Worm (Caenorhabditis elegans) whole organism, L3 larva: ENCODE data around the gene ins-5.

Source experiments
- ceh-82 ChIP-seq: fragments of 150-350 bp; optimal IDR thresholded peaks from 2 replicates; lab custom pipeline; 2014; ENCODE audit warnings: missing biosample characterization, missing genetic modification characterization
- ceh-9 ChIP-seq: sonication (generic microtip); optimal IDR thresholded peaks from 2 replicates; lab custom pipeline; 2018; ENCODE audit warnings: missing biosample characterization, missing genetic modification characterization
- elt-2 ChIP-seq: sonication (generic microtip); optimal IDR thresholded peaks from 2 replicates; lab custom pipeline; 2016; ENCODE audit warnings: missing genetic modification reagents, mild to moderate bottlenecking, missing genetic modification characterization, missing compliant biosample characterization
- lin-15B ChIP-seq: fragments of 150-350 bp; optimal IDR thresholded peaks from 2 replicates; lab custom pipeline; 2014; ENCODE audit warnings: missing biosample characterization, missing genetic modification characterization
- nhr-12 ChIP-seq: fragments of 150-350 bp; optimal IDR thresholded peaks from 2 replicates; lab custom pipeline; 2014; ENCODE audit warnings: missing biosample characterization, missing genetic modification characterization
- ztf-11 ChIP-seq: fragments of 150-350 bp; optimal IDR thresholded peaks from 2 replicates; lab custom pipeline; 2014; ENCODE audit warnings: missing biosample characterization, missing genetic modification characterization

DNA sequence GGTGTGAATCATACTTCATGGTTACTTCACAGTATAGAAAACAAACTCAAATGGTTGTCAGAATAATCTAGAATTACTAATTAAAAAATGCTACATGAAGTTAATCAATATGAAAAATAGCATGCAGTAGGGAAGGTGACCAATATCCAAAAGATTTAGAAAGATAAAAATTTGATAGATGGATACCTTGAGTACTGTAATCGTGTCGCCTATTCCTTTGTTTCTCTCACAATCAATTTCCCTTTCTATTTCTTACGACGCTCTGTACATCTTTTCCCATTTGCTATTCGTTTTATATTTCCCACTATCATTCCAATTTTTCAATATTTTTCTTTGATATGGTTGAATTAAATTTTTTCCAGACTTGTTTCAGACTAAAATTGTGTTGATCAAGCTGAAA is 36.0 kb upstream of the ins-5 start, which contains the start of gene B0034.7:
- no peak for TF ChIP-seq ceh-82 (tag; lab: Kevin White, UChicago)
- no peak for TF ChIP-seq ztf-11
- TF ChIP-seq elt-2 (tag; lab: Kevin White, UChicago): no peak
- no peak for TF ChIP-seq ceh-9 (tag; lab: Kevin White, UChicago)
- TF ChIP-seq nhr-12 (tag; lab: Kevin White, UChicago): no peak
- TF ChIP-seq lin-15B (tag; lab: Kevin White, UChicago): no peak
